Worm (Caenorhabditis elegans) whole organism, L4 larva: ENCODE results near the gene K08E4.7.

Experiments used
- R02D3.7 ChIP-seq: fragments of 150-350 bp; sonication (generic microtip); optimal IDR thresholded peaks from 3 replicates; lab custom pipeline; 2014; ENCODE audit warnings: missing biosample characterization, missing genetic modification characterization
- Y105C5A.15 ChIP-seq: fragments of 200-800 bp; sonication (Bioruptor generic); IDR thresholded peaks from 2 replicates; pipeline ENCODE4 v1.3.6; 2022; ENCODE audit warnings: missing genetic modification characterization, missing compliant biosample characterization
- Y75B8A.6 ChIP-seq: fragments of 200-800 bp; sonication (Bioruptor generic); IDR thresholded peaks from 2 replicates; pipeline ENCODE4 v1.3.6; 2022; ENCODE audit warnings: missing genetic modification reagents, missing genetic modification characterization, missing compliant biosample characterization
- ZK546.5 ChIP-seq, 2 experiments: sonication (generic microtip); optimal IDR thresholded peaks; 2 replicates each; lab custom pipeline; 2017; ENCODE audit warnings: missing biosample characterization in 2 of 2, missing genetic modification characterization in 2 of 2
- aha-1 ChIP-seq: fragments of 150-350 bp; peaks from one replicate; lab custom pipeline; 2014; ENCODE audit warnings: missing biosample characterization, missing genetic modification characterization
- ama-1 ChIP-seq: fragments of 150-350 bp; optimal IDR thresholded peaks from 2 replicates; lab custom pipeline; 2014; ENCODE audit warnings: inconsistent platforms, mixed read lengths
- ceh-32 ChIP-seq: sonication (generic microtip); optimal IDR thresholded peaks from 2 replicates; lab custom pipeline; 2016; ENCODE audit warnings: mild to moderate bottlenecking, missing genetic modification characterization, missing compliant biosample characterization; ENCODE audit not compliant: poor library complexity
- daf-16 ChIP-seq, 3 experiments: sonication (generic microtip); optimal IDR thresholded peaks; 2 replicates each; lab custom pipeline; 2016 to 2017; ENCODE audit warnings: missing genetic modification characterization in 3 of 3, missing genetic modification reagents in 3 of 3, mild to moderate bottlenecking in 2 of 3, missing compliant biosample characterization in 2 of 3, missing biosample characterization in 1 of 3, moderate library complexity in 1 of 3
- dpl-1 ChIP-seq: fragments of 150-350 bp; optimal IDR thresholded peaks from 2 replicates; lab custom pipeline; 2014; ENCODE audit warnings: missing biosample characterization, missing genetic modification reagents, missing genetic modification characterization
- dve-1 ChIP-seq: sonication (generic microtip); optimal IDR thresholded peaks from 2 replicates; lab custom pipeline; 2017; ENCODE audit warnings: antibody characterized with exemption, mild to moderate bottlenecking, missing genetic modification characterization, missing compliant biosample characterization; ENCODE audit not compliant: insufficient read depth
- lin-15B ChIP-seq: fragments of 150-350 bp; sonication (generic microtip); optimal IDR thresholded peaks from 3 replicates; lab custom pipeline; 2014; ENCODE audit warnings: missing biosample characterization, missing genetic modification characterization
- lin-29 ChIP-seq: fragments of 200-800 bp; sonication (Bioruptor generic); IDR thresholded peaks from 2 replicates; pipeline ENCODE4 v1.3.6; 2022; ENCODE audit warnings: missing genetic modification reagents, missing genetic modification characterization, missing compliant biosample characterization
- lin-38 ChIP-seq: fragments of 200-800 bp; sonication (Bioruptor generic); IDR thresholded peaks from 2 replicates; pipeline ENCODE4 v1.3.6; 2022; ENCODE audit warnings: missing genetic modification reagents, missing genetic modification characterization, missing compliant biosample characterization
- lin-39 ChIP-seq: fragments of 150-350 bp; optimal IDR thresholded peaks from 2 replicates; lab custom pipeline; 2014; ENCODE audit warnings: missing biosample characterization, missing genetic modification reagents, missing genetic modification characterization
- lir-3 ChIP-seq: sonication (generic microtip); optimal IDR thresholded peaks from 2 replicates; lab custom pipeline; 2016; ENCODE audit warnings: mild to moderate bottlenecking, missing genetic modification characterization, missing compliant biosample characterization
- lsy-2 ChIP-seq, 2 experiments: fragments of 150-350 bp in 1 of 2; sonication (generic microtip) in 1 of 2; optimal IDR thresholded peaks; 2 replicates each; lab custom pipeline; 2014 to 2017; ENCODE audit warnings: missing biosample characterization in 2 of 2, missing genetic modification characterization in 2 of 2
- madf-5 ChIP-seq, 2 experiments: fragments of 200-800 bp; sonication (Bioruptor generic); IDR thresholded peaks; 2 replicates each; pipeline ENCODE4 v1.3.6; 2022; ENCODE audit warnings: missing compliant biosample characterization in 2 of 2, missing genetic modification characterization in 2 of 2
- mep-1 ChIP-seq: fragments of 150-350 bp; sonication (generic microtip); optimal IDR thresholded peaks from 3 replicates; lab custom pipeline; 2014; ENCODE audit warnings: missing biosample characterization, missing genetic modification characterization
- mes-2 ChIP-seq: sonication (generic microtip); optimal IDR thresholded peaks from 2 replicates; lab custom pipeline; 2016; ENCODE audit warnings: missing genotype, mild to moderate bottlenecking, missing genetic modification characterization, missing compliant biosample characterization; ENCODE audit not compliant: poor library complexity, severe bottlenecking
- nhr-102 ChIP-seq: sonication (generic microtip); optimal IDR thresholded peaks from 2 replicates; lab custom pipeline; 2016; ENCODE audit warnings: mild to moderate bottlenecking, missing genetic modification characterization, moderate library complexity, missing compliant biosample characterization
- nhr-25 ChIP-seq: sonication (generic microtip); optimal IDR thresholded peaks from 2 replicates; lab custom pipeline; 2017; ENCODE audit warnings: missing genetic modification characterization, mild to moderate bottlenecking, missing compliant biosample characterization, antibody characterized with exemption, moderate library complexity, borderline replicate concordance; ENCODE audit not compliant: insufficient read depth
- nhr-28 ChIP-seq: fragments of 150-350 bp; optimal IDR thresholded peaks from 2 replicates; lab custom pipeline; 2014; ENCODE audit warnings: missing biosample characterization, missing genetic modification characterization
- nhr-6 ChIP-seq: fragments of 150-350 bp; optimal IDR thresholded peaks from 2 replicates; lab custom pipeline; 2014; ENCODE audit warnings: missing biosample characterization, missing genetic modification characterization
- nhr-77 ChIP-seq: fragments of 150-350 bp; optimal IDR thresholded peaks from 2 replicates; lab custom pipeline; 2014; ENCODE audit warnings: missing biosample characterization, missing genetic modification characterization
- php-3 ChIP-seq: fragments of 200-800 bp; sonication (Bioruptor generic); IDR thresholded peaks from 2 replicates; pipeline ENCODE4 v1.3.6; 2022; ENCODE audit warnings: missing genetic modification reagents, missing genetic modification characterization, missing compliant biosample characterization
- pqm-1 ChIP-seq: sonication (generic microtip); optimal IDR thresholded peaks from 2 replicates; lab custom pipeline; 2017; ENCODE audit warnings: missing biosample characterization, missing genetic modification characterization
- sdz-12 ChIP-seq: fragments of 200-800 bp; sonication (Bioruptor generic); optimal IDR thresholded peaks from 2 replicates; lab custom pipeline; 2018; ENCODE audit warnings: mild to moderate bottlenecking, missing genetic modification characterization, missing compliant biosample characterization
- skn-1 ChIP-seq: fragments of 150-350 bp; optimal IDR thresholded peaks from 2 replicates; lab custom pipeline; 2014; ENCODE audit warnings: missing biosample characterization, missing genetic modification characterization
- snpc-1.2 ChIP-seq: fragments of 200-800 bp; sonication (Bioruptor generic); IDR thresholded peaks from 2 replicates; pipeline ENCODE4 v1.3.6; 2022; ENCODE audit warnings: missing genetic modification reagents, missing genetic modification characterization, missing compliant biosample characterization
- tag-97 ChIP-seq: fragments of 200-800 bp; sonication (Bioruptor generic); IDR thresholded peaks from 2 replicates; pipeline ENCODE4 v1.3.6; 2022; ENCODE audit warnings: missing genetic modification characterization, missing compliant biosample characterization
- unc-62 ChIP-seq, 3 experiments: fragments of 150-350 bp in 1 of 3; sonication (generic microtip); optimal IDR thresholded peaks in 2 of 3; peaks in 1 of 3; 1 replicate in 1 of 3; 2 replicates in 2 of 3; lab custom pipeline; 2014 to 2017; ENCODE audit warnings: missing biosample characterization in 3 of 3, missing genetic modification characterization in 3 of 3, missing genetic modification reagents in 3 of 3, missing genotype in 1 of 3
- vab-7 ChIP-seq: fragments of 200-800 bp; sonication (Bioruptor generic); IDR thresholded peaks from 2 replicates; pipeline ENCODE4 v1.3.6; 2022; ENCODE audit warnings: missing genetic modification reagents, missing genetic modification characterization, missing compliant biosample characterization
- zip-2 ChIP-seq: fragments of 150-350 bp; optimal IDR thresholded peaks from 2 replicates; lab custom pipeline; 2014; ENCODE audit warnings: missing biosample characterization, missing genetic modification characterization
- ztf-11 ChIP-seq: fragments of 150-350 bp; optimal IDR thresholded peaks from 2 replicates; lab custom pipeline; 2014; ENCODE audit warnings: missing biosample characterization, missing genetic modification characterization

K08E4.7 gene

ce11 chrIV:12121076-12121475, 45.5 kb downstream of the K08E4.7 start, which contains the start of the genes ddb-1 and M18.6 (continued):
- no peak for TF ChIP-seq lir-3 (tag; lab: Kevin White, UChicago)
- TF ChIP-seq zip-2 (tag; lab: Kevin White, UChicago) = no peak
- peak; percentile 26 for TF ChIP-seq dve-1 (tag; lab: Kevin White, UChicago)
- no peak for TF ChIP-seq daf-16 (GFP tag; optimal IDR thresholded peaks at IDR 0.05; lab: Kevin White, UChicago)
- TF ChIP-seq daf-16 (tag; optimal IDR thresholded peaks at IDR 0.05; lab: Kevin White, UChicago) = peak; percentile 41
- TF ChIP-seq dpl-1 (GFP tag; lab: Kevin White, UChicago) = peak; percentile 24
- TF ChIP-seq lin-39 (tag; lab: Kevin White, UChicago) = no peak
- no peak for TF ChIP-seq lin-29 (GFP tag; lab: Robert Waterston, UW)
- TF ChIP-seq mep-1 (tag; lab: Kevin White, UChicago) = peak; percentile 22
- no peak for TF ChIP-seq R02D3.7
- TF ChIP-seq lin-38 (GFP tag; lab: Robert Waterston, UW) = peak; percentile 93
- peak; percentile 50 for TF ChIP-seq nhr-6
- TF ChIP-seq sdz-12 (GFP tag; lab: Kevin White, UChicago) = no peak
- TF ChIP-seq ama-1 (lab: Kevin White, UChicago) = no peak
- no peak for TF ChIP-seq lin-15B (tag; lab: Kevin White, UChicago)
- TF ChIP-seq nhr-25 (tag; lab: Kevin White, UChicago) = no peak
- TF ChIP-seq php-3 = no peak
- TF ChIP-seq nhr-77 (tag; lab: Kevin White, UChicago) = no peak
- TF ChIP-seq Y75B8A.6 (GFP tag; lab: Robert Waterston, UW) = no peak
- no peak for TF ChIP-seq pqm-1 (tag; lab: Kevin White, UChicago)
- TF ChIP-seq nhr-28 (tag; lab: Kevin White, UChicago) = peak; percentile 25
- TF ChIP-seq madf-5 (GFP tag; IDR thresholded peaks at IDR 0.05; lab: Robert Waterston, UW) = no peak
- no peak for TF ChIP-seq nhr-102 (tag; lab: Kevin White, UChicago)
- TF ChIP-seq lsy-2 (tag; optimal IDR thresholded peaks at IDR 0.05; lab: Kevin White, UChicago) = peak in 1 of 2 experiments; percentile 56
- no peak for TF ChIP-seq Y105C5A.15
- TF ChIP-seq tag-97 (GFP tag; lab: Robert Waterston, UW) = no peak
- TF ChIP-seq skn-1 (tag; lab: Kevin White, UChicago) = no peak
- TF ChIP-seq, all 104 proteins: peak for 13

- TF ChIP-seq lsy-2 (tag; optimal IDR thresholded peaks at IDR 0.05; lab: Kevin White, UChicago) (peak in 1 of 2 experiments; percentile 57), mep-1 (tag; lab: Kevin White, UChicago) (peak; percentile 47), snpc-1.2 (GFP tag; lab: Robert Waterston, UW) (no peak), ztf-11 (tag; lab: Kevin White, UChicago) (no peak), ceh-32 (tag; lab: Kevin White, UChicago) (no peak), aha-1 (tag; lab: Kevin White, UChicago) (peak; percentile 92), dve-1 (tag; lab: Kevin White, UChicago) (peak; percentile 39), daf-16 (GFP tag; optimal IDR thresholded peaks at IDR 0.05; lab: Kevin White, UChicago) (no peak), daf-16 (tag; optimal IDR thresholded peaks at IDR 0.05; lab: Kevin White, UChicago) (peak; percentile 44), dpl-1 (GFP tag; lab: Kevin White, UChicago) (peak; percentile 12), lin-38 (GFP tag; lab: Robert Waterston, UW) (peak; percentile 49; the same call in 1 of the 2 replicates), mes-2 (tag; lab: Kevin White, UChicago) (peak; percentile 64), unc-62 (GFP tag; optimal IDR thresholded peaks at IDR 0.05 in 1 of 2; lab: Kevin White, UChicago) (peak in 1 of 2 experiments; percentile 39), unc-62 (tag; optimal IDR thresholded peaks at IDR 0.05; lab: Kevin White, UChicago) (no peak), ZK546.5 (tag; optimal IDR thresholded peaks at IDR 0.05; lab: Kevin White, UChicago) (no peak), vab-7 (GFP tag; lab: Robert Waterston, UW) (no peak), nhr-28 (tag; lab: Kevin White, UChicago) (no peak)
These were observed 47.5 kb downstream of the K08E4.7 start, which contains the start of gene aly-3 for ce11 chrIV:12122874-12123664. TSS of gene aly-3 (plus strand) at chrIV:12123282.
